Fruit fly (Drosophila melanogaster) whole organism, embryonic: ENCODE results near the gene COX5B.
A peak's percentile ranks its signal among the peaks of the same experiment; 100 is the strongest.

Experiments
- Abd-B ChIP-seq: fragments of 200-800 bp; sonication (Bioruptor generic); optimal IDR thresholded peaks from 2 replicates; lab custom pipeline; 2018; ENCODE audit warnings: missing biosample characterization, mild to moderate bottlenecking, missing genetic modification characterization, moderate library complexity
- Antp ChIP-seq: fragments of 200-800 bp; sonication (Bioruptor generic); optimal IDR thresholded peaks from 3 replicates; lab custom pipeline; 2016; ENCODE audit warnings: missing biosample characterization, missing genetic modification characterization
- Atf6 ChIP-seq: fragments of 200-800 bp; sonication (Bioruptor generic); IDR thresholded peaks from 2 replicates; pipeline ENCODE4 v1.3.6; 2022; ENCODE audit warnings: missing biosample characterization, missing genetic modification characterization
- CG10321 ChIP-seq: fragments of 200-800 bp; sonication (Bioruptor generic); IDR thresholded peaks from 2 replicates; pipeline ENCODE4 v1.3.6; 2022; ENCODE audit warnings: missing biosample characterization, missing genetic modification characterization
- CG10431 ChIP-seq: fragments of 200-800 bp; sonication (Bioruptor generic); optimal IDR thresholded peaks from 3 replicates; lab custom pipeline; 2018; ENCODE audit warnings: missing biosample characterization, mild to moderate bottlenecking, missing genetic modification characterization
- CG10654 ChIP-seq: fragments of 200-800 bp; sonication (Bioruptor generic); optimal IDR thresholded peaks from 2 replicates; lab custom pipeline; 2016; ENCODE audit warnings: missing biosample characterization, missing genetic modification characterization
- CG11695 ChIP-seq: fragments of 200-800 bp; sonication (Bioruptor generic); IDR thresholded peaks from 3 replicates; pipeline ENCODE4 v1.3.6; 2022; ENCODE audit warnings: missing biosample characterization, missing genetic modification characterization
- CG12942 ChIP-seq: fragments of 200-800 bp; sonication (Bioruptor generic); optimal IDR thresholded peaks from 3 replicates; lab custom pipeline; 2016; ENCODE audit warnings: missing biosample characterization, missing genetic modification characterization
- CG1602 ChIP-seq: fragments of 200-800 bp; sonication (Bioruptor generic); optimal IDR thresholded peaks from 3 replicates; lab custom pipeline; 2016; ENCODE audit warnings: missing biosample characterization, missing genetic modification characterization
- CG16813 ChIP-seq: fragments of 200-800 bp; sonication (Bioruptor generic); IDR thresholded peaks from 3 replicates; pipeline ENCODE4 v1.3.6; 2022; ENCODE audit warnings: missing biosample characterization, missing genetic modification characterization; ENCODE audit not compliant: partially characterized antibody
- CG16815 ChIP-seq: fragments of 200-800 bp; sonication (Bioruptor generic); optimal IDR thresholded peaks from 3 replicates; lab custom pipeline; 2017; ENCODE audit warnings: missing biosample characterization, mild to moderate bottlenecking, missing genetic modification characterization
- CG17829 ChIP-seq: fragments of 200-800 bp; optimal IDR thresholded peaks from 2 replicates; lab custom pipeline; 2019; ENCODE audit warnings: missing biosample characterization, mild to moderate bottlenecking, missing genetic modification characterization, moderate library complexity
- CG17912 ChIP-seq: fragments of 200-800 bp; sonication (Bioruptor generic); optimal IDR thresholded peaks from 2 replicates; lab custom pipeline; 2018; ENCODE audit warnings: missing biosample characterization, mild to moderate bottlenecking, missing genetic modification characterization
- CG18262 ChIP-seq: fragments of 200-800 bp; optimal IDR thresholded peaks from 3 replicates; lab custom pipeline; 2019; ENCODE audit warnings: missing biosample characterization, mild to moderate bottlenecking, missing genetic modification characterization, moderate library complexity
- CG1832 ChIP-seq: fragments of 200-800 bp; sonication (Bioruptor generic); optimal IDR thresholded peaks from 2 replicates; lab custom pipeline; 2017; ENCODE audit warnings: missing biosample characterization, mild to moderate bottlenecking, missing genetic modification characterization, inconsistent platforms
- CG18619 ChIP-seq: fragments of 200-800 bp; sonication (Bioruptor generic); optimal IDR thresholded peaks from 3 replicates; lab custom pipeline; 2017; ENCODE audit warnings: missing biosample characterization, mild to moderate bottlenecking, missing genetic modification characterization
- CG2120 ChIP-seq: fragments of 200-800 bp; sonication (Bioruptor generic); optimal IDR thresholded peaks from 3 replicates; lab custom pipeline; 2016; ENCODE audit warnings: missing biosample characterization, missing genetic modification characterization
- CG30020 ChIP-seq: fragments of 200-800 bp; optimal IDR thresholded peaks from 2 replicates; lab custom pipeline; 2019; ENCODE audit warnings: missing biosample characterization, mild to moderate bottlenecking, missing genetic modification characterization, moderate library complexity
- CG3847 ChIP-seq: fragments of 200-800 bp; sonication (Bioruptor generic); IDR thresholded peaks from 2 replicates; pipeline ENCODE4 v1.3.6; 2022; ENCODE audit warnings: missing biosample characterization, missing genetic modification characterization
- CG4820 ChIP-seq: fragments of 200-800 bp; sonication (Bioruptor generic); optimal IDR thresholded peaks from 3 replicates; lab custom pipeline; 2016; ENCODE audit warnings: missing biosample characterization, missing genetic modification characterization
- CG6765 ChIP-seq: fragments of 200-800 bp; sonication (Bioruptor generic); optimal IDR thresholded peaks from 3 replicates; lab custom pipeline; 2017; ENCODE audit warnings: missing biosample characterization, mild to moderate bottlenecking, missing genetic modification characterization
- CG6813 ChIP-seq: fragments of 200-800 bp; sonication (Bioruptor generic); optimal IDR thresholded peaks from 2 replicates; lab custom pipeline; 2017; ENCODE audit warnings: missing biosample characterization, missing genetic modification characterization, mild to moderate bottlenecking, moderate library complexity, missing genetic modification reagents
- CG7357 ChIP-seq: fragments of 200-800 bp; sonication (Bioruptor generic); IDR thresholded peaks from 3 replicates; pipeline ENCODE4 v1.3.6; 2022; ENCODE audit warnings: missing biosample characterization, missing genetic modification characterization
- CG7556 ChIP-seq: fragments of 200-800 bp; sonication (Bioruptor generic); optimal IDR thresholded peaks from 2 replicates; lab custom pipeline; 2017; ENCODE audit warnings: missing biosample characterization, mild to moderate bottlenecking, missing genetic modification characterization
- CG8388 ChIP-seq: fragments of 200-800 bp; sonication (Bioruptor generic); optimal IDR thresholded peaks from 2 replicates; lab custom pipeline; 2019; ENCODE audit warnings: missing biosample characterization, mild to moderate bottlenecking, missing genetic modification characterization, moderate library complexity
- Chrac-16 ChIP-seq: fragments of 200-800 bp; sonication (Bioruptor generic); optimal IDR thresholded peaks from 3 replicates; lab custom pipeline; 2016; ENCODE audit warnings: missing biosample characterization, missing genetic modification characterization
- D19B ChIP-seq: fragments of 200-800 bp; sonication (Bioruptor generic); optimal IDR thresholded peaks from 2 replicates; lab custom pipeline; 2017; ENCODE audit warnings: missing biosample characterization, mild to moderate bottlenecking, missing genetic modification characterization
- Dek ChIP-seq: fragments of 200-800 bp; sonication (Bioruptor generic); optimal IDR thresholded peaks from 3 replicates; lab custom pipeline; 2019; ENCODE audit warnings: missing biosample characterization, mild to moderate bottlenecking, missing genetic modification characterization, moderate library complexity
- HLH54F ChIP-seq: fragments of 200-800 bp; sonication (Bioruptor generic); optimal IDR thresholded peaks from 3 replicates; lab custom pipeline; 2016; ENCODE audit warnings: missing biosample characterization, missing genetic modification characterization
- Meics ChIP-seq: fragments of 200-800 bp; sonication (Bioruptor generic); optimal IDR thresholded peaks from 2 replicates; lab custom pipeline; 2017; ENCODE audit warnings: missing biosample characterization, mild to moderate bottlenecking, missing genetic modification characterization
- Side ChIP-seq: fragments of 200-800 bp; sonication (Bioruptor generic); optimal IDR thresholded peaks from 2 replicates; lab custom pipeline; 2016; ENCODE audit warnings: missing biosample characterization, missing genetic modification characterization
- Usf ChIP-seq: fragments of 200-800 bp; sonication (Bioruptor generic); optimal IDR thresholded peaks from 2 replicates; lab custom pipeline; 2017; ENCODE audit warnings: missing genotype, missing biosample characterization, missing genetic modification characterization
- chm ChIP-seq: fragments of 200-800 bp; sonication (Bioruptor generic); IDR thresholded peaks from 2 replicates; pipeline ENCODE4 v1.3.6; 2022; ENCODE audit warnings: missing biosample characterization, missing genetic modification characterization
- dati ChIP-seq: fragments of 200-800 bp; sonication (Bioruptor generic); IDR thresholded peaks from 2 replicates; pipeline ENCODE4 v1.3.6; 2022; ENCODE audit warnings: missing biosample characterization, missing genetic modification characterization
- ewg ChIP-seq: fragments of 200-800 bp; sonication (Bioruptor generic); optimal IDR thresholded peaks from 3 replicates; lab custom pipeline; 2017; ENCODE audit warnings: mild to moderate bottlenecking, missing biosample characterization, missing genetic modification reagents, missing genetic modification characterization
- gsb ChIP-seq: fragments of 200-800 bp; sonication (Bioruptor generic); IDR thresholded peaks from 2 replicates; pipeline ENCODE4 v1.3.6; 2022; ENCODE audit warnings: missing biosample characterization, missing genetic modification characterization
- gt ChIP-seq: fragments of 200-800 bp; sonication (Bioruptor generic); IDR thresholded peaks from 2 replicates; pipeline ENCODE4 v1.3.6; 2022; ENCODE audit warnings: missing biosample characterization, missing genetic modification characterization
- ind ChIP-seq: fragments of 200-800 bp; sonication (Bioruptor generic); optimal IDR thresholded peaks from 3 replicates; lab custom pipeline; 2016; ENCODE audit warnings: missing biosample characterization, missing genetic modification characterization
- inv ChIP-seq: fragments of 200-800 bp; sonication (Bioruptor generic); IDR thresholded peaks from 2 replicates; pipeline ENCODE4 v1.3.6; 2022; ENCODE audit warnings: missing biosample characterization, missing genetic modification characterization; ENCODE audit not compliant: partially characterized antibody
- klu ChIP-seq: fragments of 200-800 bp; sonication (Bioruptor generic); IDR thresholded peaks from 2 replicates; pipeline ENCODE4 v1.3.6; 2022; ENCODE audit warnings: missing biosample characterization, missing genetic modification characterization
- kni ChIP-seq: fragments of 200-800 bp; sonication (Bioruptor generic); optimal IDR thresholded peaks from 3 replicates; lab custom pipeline; 2017; ENCODE audit warnings: mild to moderate bottlenecking, missing biosample characterization, missing genetic modification reagents, missing genetic modification characterization
- onecut ChIP-seq: fragments of 200-800 bp; sonication (Bioruptor generic); IDR thresholded peaks from 2 replicates; pipeline ENCODE4 v1.3.6; 2022; ENCODE audit warnings: missing biosample characterization, missing genetic modification characterization
- pho ChIP-seq: fragments of 200-800 bp; sonication (Bioruptor generic); optimal IDR thresholded peaks from 2 replicates; lab custom pipeline; 2016; ENCODE audit warnings: missing biosample characterization, missing genetic modification characterization
- phol ChIP-seq: fragments of 200-800 bp; sonication (Bioruptor generic); optimal IDR thresholded peaks from 3 replicates; lab custom pipeline; 2018; ENCODE audit warnings: missing biosample characterization, mild to moderate bottlenecking, missing genetic modification characterization, moderate library complexity
- prd ChIP-seq, 3 experiments: fragments of >200 bp in 2 of 3; fragments of 200-800 bp in 1 of 3; sonication (Bioruptor generic) in 1 of 3; optimal IDR thresholded peaks in 2 of 3; IDR thresholded peaks in 1 of 3; 2 replicates in 2 of 3; 3 replicates in 1 of 3; pipeline versions ENCODE4 v1.3.6 to Lab custom; 2017 to 2022; ENCODE audit warnings: missing biosample characterization in 1 of 3, missing genetic modification characterization in 1 of 3
- sc ChIP-seq, 3 experiments: fragments of >200 bp in 2 of 3; fragments of 200-800 bp in 1 of 3; sonication (Bioruptor generic) in 1 of 3; optimal IDR thresholded peaks; 2 replicates in 2 of 3; 3 replicates in 1 of 3; lab custom pipeline; 2017; ENCODE audit warnings: mild to moderate bottlenecking in 1 of 3, missing biosample characterization in 1 of 3, missing genetic modification characterization in 1 of 3, missing genetic modification reagents in 1 of 3
- tin ChIP-seq: fragments of 200-800 bp; sonication (Bioruptor generic); optimal IDR thresholded peaks from 3 replicates; lab custom pipeline; 2016; ENCODE audit warnings: missing biosample characterization, missing genetic modification characterization
- zfh1 ChIP-seq: fragments of 200-800 bp; sonication (Bioruptor generic); IDR thresholded peaks from 3 replicates; pipeline ENCODE4 v1.3.6; 2022; ENCODE audit warnings: missing biosample characterization, missing genetic modification characterization

Gene COX5B

dm6 chr2L:6561463-6562357, 4.1 kb downstream of the COX5B start, which contains the start of the genes Trmt6 and Ent2 (continued):
- peak; percentile 83 for TF ChIP-seq CG6765 (GFP tag; lab: Kevin White, UChicago)
- peak; percentile 97 for TF ChIP-seq CG3847 (GFP tag; lab: Robert Waterston, UW)
- no peak for TF ChIP-seq sc (optimal IDR thresholded peaks at IDR 0.05; lab: Kevin White, UChicago)
- TF ChIP-seq sc (GFP tag; optimal IDR thresholded peaks at IDR 0.05; lab: Kevin White, UChicago), result peak; percentile 78
- TF ChIP-seq CG10654 (GFP tag; lab: Kevin White, UChicago), result peak; percentile 95
- peak; percentile 95 for TF ChIP-seq CG1602
- peak; percentile 95 for TF ChIP-seq gsb (GFP tag; lab: Robert Waterston, UW)
- peak; percentile 93 for TF ChIP-seq CG12942
- TF ChIP-seq Antp (GFP tag; lab: Kevin White, UChicago), result peak; percentile 98
- peak; percentile 94 for TF ChIP-seq CG7357
- peak; percentile 95 for TF ChIP-seq klu (GFP tag; lab: Robert Waterston, UW)
- peak; percentile 98 for TF ChIP-seq zfh1
- TF ChIP-seq onecut (GFP tag; lab: Robert Waterston, UW), result peak; percentile 89
- peak; percentile 91 for TF ChIP-seq ewg (GFP tag; lab: Kevin White, UChicago)
- peak; percentile 95 for TF ChIP-seq dati
- no peak for TF ChIP-seq CG16813
- peak; percentile 78 for TF ChIP-seq kni (GFP tag; lab: Kevin White, UChicago)
- TF ChIP-seq phol, result peak; percentile 94
- TF ChIP-seq tin, result peak; percentile 97
- TF ChIP-seq Abd-B (GFP tag; lab: Kevin White, UChicago), result peak; percentile 97
- TF ChIP-seq Dek, result peak; percentile 90
- TF ChIP-seq CG17912 (GFP tag; lab: Kevin White, UChicago), result peak; percentile 78
- peak; percentile 97 for TF ChIP-seq pho (GFP tag; lab: Kevin White, UChicago)
- no peak for TF ChIP-seq prd (optimal IDR thresholded peaks at IDR 0.05; lab: Kevin White, UChicago)
- TF ChIP-seq prd (GFP tag; IDR thresholded peaks at IDR 0.05; lab: Robert Waterston, UW), result peak; percentile 99
- peak; percentile 90 for TF ChIP-seq CG7556 (GFP tag; lab: Kevin White, UChicago)
- TF ChIP-seq Meics (GFP tag; lab: Kevin White, UChicago), result peak; percentile 99
- peak; percentile 95 for TF ChIP-seq CG11695 (GFP tag; lab: Robert Waterston, UW)
- TF ChIP-seq CG30020 (tag; lab: Kevin White, UChicago), result peak; percentile 55
- peak; percentile 80 for TF ChIP-seq CG10321
- peak; percentile 93 for TF ChIP-seq CG17829 (tag; lab: Kevin White, UChicago)
- TF ChIP-seq CG18619 (GFP tag; lab: Kevin White, UChicago), result peak; percentile 95
- TF ChIP-seq Side, result peak; percentile 95
- TF ChIP-seq CG18262 (tag; lab: Kevin White, UChicago), result peak; percentile 93
- TF ChIP-seq CG6813, result peak; percentile 93
- peak; percentile 95 for TF ChIP-seq Atf6
- TF ChIP-seq HLH54F, result peak; percentile 98
- TF ChIP-seq inv (GFP tag; lab: Robert Waterston, UW), result no peak
- peak; percentile 96 for TF ChIP-seq CG4820 (GFP tag; lab: Kevin White, UChicago)
- peak; percentile 65 for TF ChIP-seq CG10431
- TF ChIP-seq CG2120 (GFP tag; lab: Kevin White, UChicago), result peak; percentile 98
- peak; percentile 96 for TF ChIP-seq Chrac-16 (GFP tag; lab: Kevin White, UChicago)
- no peak for TF ChIP-seq CG1832 (GFP tag; lab: Kevin White, UChicago)
- TF ChIP-seq Usf, result peak; percentile 95
- peak; percentile 98 for TF ChIP-seq ind (GFP tag; lab: Kevin White, UChicago)
- TF ChIP-seq chm, result peak; percentile 94
- peak; percentile 90 for TF ChIP-seq D19B (GFP tag; lab: Kevin White, UChicago)
- TF ChIP-seq CG16815 (GFP tag; lab: Kevin White, UChicago), result peak; percentile 96
- peak; percentile 86 for TF ChIP-seq gt (GFP tag; lab: Robert Waterston, UW)
- peak; percentile 83 for TF ChIP-seq CG8388 (GFP tag; lab: Kevin White, UChicago)
